Worm (Caenorhabditis elegans) whole organism, L3 larva: ENCODE measurements around the gene nstp-9.

Experiments
- nhr-76 ChIP-seq: fragments of 150-350 bp; sonication (generic microtip); optimal IDR thresholded peaks from 5 replicates; lab custom pipeline; 2014; ENCODE audit warnings: missing biosample characterization, missing genetic modification characterization
- nhr-77 ChIP-seq: fragments of 150-350 bp; optimal IDR thresholded peaks from 2 replicates; lab custom pipeline; 2014; ENCODE audit warnings: missing biosample characterization, missing genetic modification characterization
- snpc-4 ChIP-seq: fragments of 150-350 bp; optimal IDR thresholded peaks from 2 replicates; lab custom pipeline; 2014; ENCODE audit warnings: missing biosample characterization, missing genetic modification characterization
- unc-62 ChIP-seq: fragments of 150-350 bp; sonication (generic microtip); optimal IDR thresholded peaks from 4 replicates; lab custom pipeline; 2014; ENCODE audit warnings: missing biosample characterization, missing genetic modification reagents, missing genetic modification characterization

ce11 chrX:10909661-10910060 is 9.9 kb downstream of the nstp-9 start:
- TF ChIP-seq unc-62 (GFP tag; lab: Kevin White, UChicago) (no peak), nhr-76 (tag; lab: Kevin White, UChicago) (no peak), nhr-77 (tag; lab: Kevin White, UChicago) (no peak), snpc-4 (tag; lab: Kevin White, UChicago) (no peak)
